Worm (Caenorhabditis elegans) whole organism, young adult: ENCODE measurements around the gene timp-1.
A peak's percentile ranks its signal among the peaks of the same experiment; 100 is the strongest.

Experiments used
- B0019.2 ChIP-seq: fragments of 200-800 bp; sonication (Bioruptor generic); conservative IDR thresholded peaks from 2 replicates; pipeline ENCODE4 v1.3.6; 2022; ENCODE audit warnings: missing genetic modification reagents, missing genetic modification characterization, missing compliant biosample characterization
- F37B4.10 ChIP-seq: fragments of 200-800 bp; sonication (Bioruptor generic); IDR thresholded peaks from 2 replicates; pipeline ENCODE4 v1.3.6; 2022; ENCODE audit warnings: missing genetic modification characterization, missing compliant biosample characterization
- F57A8.1 ChIP-seq: fragments of 200-800 bp; sonication (Bioruptor generic); optimal IDR thresholded peaks from 2 replicates; lab custom pipeline; 2018; ENCODE audit warnings: mild to moderate bottlenecking, missing genetic modification characterization, moderate library complexity, missing compliant biosample characterization
- T07F8.4 ChIP-seq: sonication (generic microtip); optimal IDR thresholded peaks from 2 replicates; lab custom pipeline; 2016; ENCODE audit warnings: mild to moderate bottlenecking, missing genetic modification characterization, moderate library complexity, missing compliant biosample characterization
- Y67H2A.10 ChIP-seq: fragments of 200-800 bp; sonication (Bioruptor generic); conservative IDR thresholded peaks from 2 replicates; pipeline ENCODE4 v1.3.6; 2022; ENCODE audit warnings: missing genetic modification reagents, missing genetic modification characterization, missing compliant biosample characterization
- Y95B8A.8 ChIP-seq: fragments of 200-800 bp; sonication (Bioruptor generic); IDR thresholded peaks from 2 replicates; pipeline ENCODE4 v1.3.6; 2022; ENCODE audit warnings: missing genetic modification reagents, missing genetic modification characterization, missing compliant biosample characterization
- ZK185.1 ChIP-seq: sonication (generic microtip); optimal IDR thresholded peaks from 2 replicates; lab custom pipeline; 2016; ENCODE audit warnings: mild to moderate bottlenecking, missing genetic modification characterization, missing compliant biosample characterization; ENCODE audit not compliant: poor library complexity, severe bottlenecking
- attf-3 ChIP-seq: fragments of 200-800 bp; sonication (Bioruptor generic); conservative IDR thresholded peaks from 2 replicates; pipeline ENCODE4 v1.3.6; 2022; ENCODE audit warnings: missing genetic modification reagents, missing genetic modification characterization, missing compliant biosample characterization
- ceh-40 ChIP-seq: fragments of 200-800 bp; sonication (Bioruptor generic); IDR thresholded peaks from 2 replicates; pipeline ENCODE4 v1.3.6; 2022; ENCODE audit warnings: missing genetic modification characterization, missing compliant biosample characterization
- ceh-79 ChIP-seq: sonication (generic microtip); optimal IDR thresholded peaks from 2 replicates; lab custom pipeline; 2017; ENCODE audit warnings: mild to moderate bottlenecking, missing genetic modification characterization, missing compliant biosample characterization
- ceh-91 ChIP-seq: fragments of 200-800 bp; sonication (Bioruptor generic); IDR thresholded peaks from 2 replicates; pipeline ENCODE4 v1.3.6; 2022; ENCODE audit warnings: missing genetic modification reagents, missing genetic modification characterization, missing compliant biosample characterization
- chd-7 ChIP-seq: sonication (generic microtip); optimal IDR thresholded peaks from 2 replicates; lab custom pipeline; 2016; ENCODE audit warnings: mild to moderate bottlenecking, missing genetic modification characterization, moderate library complexity, missing compliant biosample characterization
- egl-18 ChIP-seq: fragments of 200-800 bp; sonication (Bioruptor generic); IDR thresholded peaks from 2 replicates; pipeline ENCODE4 v1.3.6; 2022; ENCODE audit warnings: missing genetic modification reagents, missing genetic modification characterization, missing compliant biosample characterization
- gei-17 ChIP-seq: fragments of 200-800 bp; sonication (Bioruptor generic); optimal IDR thresholded peaks from 2 replicates; lab custom pipeline; 2018; ENCODE audit warnings: mild to moderate bottlenecking, missing genetic modification characterization, missing compliant biosample characterization
- hmg-1.2 ChIP-seq: fragments of 200-800 bp; sonication (Bioruptor generic); IDR thresholded peaks from 2 replicates; pipeline ENCODE4 v1.3.6; 2022; ENCODE audit warnings: missing genetic modification reagents, missing genetic modification characterization, missing compliant biosample characterization
- hmg-20 ChIP-seq: fragments of 200-800 bp; sonication (Bioruptor generic); IDR thresholded peaks from 2 replicates; pipeline ENCODE4 v1.3.6; 2022; ENCODE audit warnings: missing genetic modification reagents, missing genetic modification characterization, missing compliant biosample characterization
- hrde-1 ChIP-seq: sonication (generic microtip); optimal IDR thresholded peaks from 2 replicates; lab custom pipeline; 2016; ENCODE audit warnings: missing genetic modification characterization, mild to moderate bottlenecking, missing compliant biosample characterization, moderate library complexity, missing genotype, missing genetic modification reagents, borderline replicate concordance
- lin-35 ChIP-seq, 3 experiments: fragments of 150-350 bp in 2 of 3; sonication (generic microtip) in 1 of 3; optimal IDR thresholded peaks; 2 replicates each; lab custom pipeline; 2014 to 2018; ENCODE audit warnings: missing biosample characterization in 3 of 3, missing genetic modification characterization in 3 of 3, missing genetic modification reagents in 3 of 3
- madf-10 ChIP-seq: sonication (generic microtip); optimal IDR thresholded peaks from 2 replicates; lab custom pipeline; 2016; ENCODE audit warnings: mild to moderate bottlenecking, missing genetic modification characterization, missing compliant biosample characterization
- mcd-1 ChIP-seq: fragments of 200-800 bp; sonication (Bioruptor generic); IDR thresholded peaks from 2 replicates; pipeline ENCODE4 v1.3.6; 2022; ENCODE audit warnings: missing genetic modification reagents, missing genetic modification characterization, missing compliant biosample characterization
- nfya-1 ChIP-seq: sonication (generic microtip); optimal IDR thresholded peaks from 2 replicates; lab custom pipeline; 2017; ENCODE audit warnings: antibody characterized with exemption, missing compliant biosample characterization, missing genetic modification characterization, borderline replicate concordance; ENCODE audit not compliant: insufficient read depth
- nhr-27 ChIP-seq: fragments of 200-800 bp; sonication (Bioruptor generic); optimal IDR thresholded peaks from 2 replicates; lab custom pipeline; 2018; ENCODE audit warnings: mild to moderate bottlenecking, missing genetic modification characterization, moderate library complexity, missing compliant biosample characterization
- nhr-80 ChIP-seq: sonication (generic microtip); optimal IDR thresholded peaks from 2 replicates; lab custom pipeline; 2016; ENCODE audit warnings: missing genetic modification characterization, missing compliant biosample characterization
- pbrm-1 ChIP-seq: fragments of 200-800 bp; sonication (Bioruptor generic); IDR thresholded peaks from 2 replicates; pipeline ENCODE4 v1.3.6; 2022; ENCODE audit warnings: missing genetic modification reagents, missing genetic modification characterization, missing compliant biosample characterization
- rec-8 ChIP-seq, 2 experiments: sonication (generic microtip); optimal IDR thresholded peaks; 2 replicates each; lab custom pipeline; 2016; ENCODE audit warnings: mild to moderate bottlenecking in 2 of 2, missing genetic modification characterization in 2 of 2, missing genetic modification reagents in 2 of 2, missing genotype in 2 of 2, missing biosample characterization in 1 of 2, missing compliant biosample characterization in 1 of 2, moderate library complexity in 1 of 2
- repo-1 ChIP-seq: sonication (generic microtip); optimal IDR thresholded peaks from 2 replicates; lab custom pipeline; 2017; ENCODE audit warnings: mild to moderate bottlenecking, missing genetic modification characterization, missing compliant biosample characterization
- rpc-1 ChIP-seq, 2 experiments: fragments of 150-350 bp in 1 of 2; sonication (generic microtip) in 1 of 2; optimal IDR thresholded peaks; 2 replicates each; lab custom pipeline; 2014 to 2018; ENCODE audit warnings: missing biosample characterization in 1 of 2, missing genetic modification characterization in 1 of 2, missing genetic modification reagents in 1 of 2, missing genotype in 1 of 2
- snpc-1.1 ChIP-seq: sonication (generic microtip); optimal IDR thresholded peaks from 2 replicates; lab custom pipeline; 2017; ENCODE audit warnings: missing genetic modification characterization, mild to moderate bottlenecking, missing compliant biosample characterization, antibody characterized with exemption, moderate library complexity, missing genotype, missing genetic modification reagents; ENCODE audit not compliant: insufficient read depth
- snpc-3.4 ChIP-seq: sonication (generic microtip); optimal IDR thresholded peaks from 2 replicates; lab custom pipeline; 2017; ENCODE audit warnings: missing genetic modification characterization, mild to moderate bottlenecking, missing compliant biosample characterization, antibody characterized with exemption, moderate library complexity, missing genotype, missing genetic modification reagents
- tbp1 ChIP-seq: fragments of 200-800 bp; sonication (Bioruptor generic); optimal IDR thresholded peaks from 2 replicates; lab custom pipeline; 2018; ENCODE audit warnings: mild to moderate bottlenecking, missing genetic modification characterization, missing compliant biosample characterization
- unc-62 ChIP-seq: fragments of 150-350 bp; optimal IDR thresholded peaks from 2 replicates; lab custom pipeline; 2014; ENCODE audit warnings: missing biosample characterization, missing genetic modification reagents, missing genetic modification characterization
- xnd-1 ChIP-seq: sonication (generic microtip); optimal IDR thresholded peaks from 2 replicates; lab custom pipeline; 2016; ENCODE audit warnings: missing genotype, missing genetic modification reagents, missing genetic modification characterization, missing compliant biosample characterization
- ztf-25 ChIP-seq: fragments of 200-800 bp; sonication (Bioruptor generic); IDR thresholded peaks from 2 replicates; pipeline ENCODE4 v1.3.6; 2022; ENCODE audit warnings: missing genetic modification reagents, missing genetic modification characterization, missing compliant biosample characterization
- ztf-28 ChIP-seq: fragments of 200-800 bp; sonication (Bioruptor generic); IDR thresholded peaks from 2 replicates; pipeline ENCODE4 v1.3.6; 2022; ENCODE audit warnings: missing genetic modification reagents, missing genetic modification characterization, missing compliant biosample characterization

timp-1 gene

ce11 chrV:8206931-8207330, at the start of gene timp-1:
TSS of gene timp-1 (plus strand) at chrV:8207235.
- no peak for TF ChIP-seq ztf-28 (GFP tag; lab: Robert Waterston, UW)
- TF ChIP-seq F37B4.10 (GFP tag; lab: Robert Waterston, UW) = no peak
- no peak for TF ChIP-seq nhr-27 (tag; lab: Kevin White, UChicago)
- no peak for TF ChIP-seq hrde-1
- no peak for TF ChIP-seq snpc-1.1 (tag; lab: Kevin White, UChicago)
- TF ChIP-seq pbrm-1 (GFP tag; lab: Robert Waterston, UW) = no peak
- no peak for TF ChIP-seq chd-7 (tag; lab: Kevin White, UChicago)
- no peak for TF ChIP-seq egl-18
- no peak for TF ChIP-seq B0019.2
- TF ChIP-seq Y67H2A.10 = no peak
- TF ChIP-seq snpc-3.4 (tag; lab: Kevin White, UChicago) = no peak
- TF ChIP-seq ZK185.1 = no peak
- TF ChIP-seq, all 124 proteins: peak for 0

- no peak for TF ChIP-seq attf-3 (GFP tag; lab: Robert Waterston, UW)
- TF ChIP-seq nhr-80 (tag; lab: Kevin White, UChicago) = no peak
- no peak for TF ChIP-seq xnd-1 (tag; lab: Kevin White, UChicago)
These were observed 49.6 kb upstream of the timp-1 start, which contains the start of gene sul-2 for ce11 chrV:8157446-8157845. TSS of gene sul-2 (plus strand) at chrV:8157746.

- TF ChIP-seq rpc-1 (optimal IDR thresholded peaks at IDR 0.05; lab: Kevin White, UChicago) (no peak), rpc-1 (tag; optimal IDR thresholded peaks at IDR 0.05; lab: Kevin White, UChicago) (no peak), ceh-79 (tag; lab: Kevin White, UChicago) (no peak), ceh-40 (GFP tag; lab: Robert Waterston, UW) (no peak), lin-35 (GFP tag; optimal IDR thresholded peaks at IDR 0.05; lab: Kevin White, UChicago) (no peak), unc-62 (no peak), hmg-20 (GFP tag; lab: Robert Waterston, UW) (no peak), F57A8.1 (no peak), tbp1 (no peak), egl-18 (no peak), gei-17 (GFP tag; lab: Kevin White, UChicago) (no peak), rec-8 (tag; optimal IDR thresholded peaks at IDR 0.05; lab: Kevin White, UChicago) (no peak)
These were observed 47.4 kb upstream of the timp-1 start, which contains the start of gene F20D6.6 for ce11 chrV:8159629-8160028. TSS of gene F20D6.6 (plus strand) at chrV:8159929.

- peak; percentile 60 for TF ChIP-seq nhr-80 (tag; lab: Kevin White, UChicago)
- no peak for TF ChIP-seq madf-10 (tag; lab: Kevin White, UChicago)
These were observed 45.3 kb upstream of the timp-1 start, which contains the start of gene F20D6.5 for ce11 chrV:8161699-8162098. TSS of gene F20D6.5 (plus strand) at chrV:8161957.

ce11 chrV:8163199-8163598, 43.8 kb upstream of the timp-1 start:
- TF ChIP-seq ztf-25 = no peak
- no peak for TF ChIP-seq attf-3 (GFP tag; lab: Robert Waterston, UW)
- no peak for TF ChIP-seq T07F8.4 (tag; lab: Kevin White, UChicago)
- TF ChIP-seq ceh-91 (GFP tag; lab: Robert Waterston, UW) = no peak
- no peak for TF ChIP-seq ceh-40 (GFP tag; lab: Robert Waterston, UW)
- TF ChIP-seq ceh-79 (tag; lab: Kevin White, UChicago) = no peak
- no peak for TF ChIP-seq F57A8.1
- no peak for TF ChIP-seq hmg-1.2 (GFP tag; lab: Robert Waterston, UW)
- no peak for TF ChIP-seq Y95B8A.8 (GFP tag; lab: Robert Waterston, UW)
- TF ChIP-seq repo-1 = no peak
- no peak for TF ChIP-seq nhr-80 (tag; lab: Kevin White, UChicago)
- TF ChIP-seq nfya-1 (tag; lab: Kevin White, UChicago) = no peak
- TF ChIP-seq unc-62 = no peak
- no peak for TF ChIP-seq mcd-1 (GFP tag; lab: Robert Waterston, UW)
- no peak for TF ChIP-seq ZK185.1
